Fruit fly (Drosophila melanogaster): ENCODE results near the gene Gale.

Gale gene

DNA sequence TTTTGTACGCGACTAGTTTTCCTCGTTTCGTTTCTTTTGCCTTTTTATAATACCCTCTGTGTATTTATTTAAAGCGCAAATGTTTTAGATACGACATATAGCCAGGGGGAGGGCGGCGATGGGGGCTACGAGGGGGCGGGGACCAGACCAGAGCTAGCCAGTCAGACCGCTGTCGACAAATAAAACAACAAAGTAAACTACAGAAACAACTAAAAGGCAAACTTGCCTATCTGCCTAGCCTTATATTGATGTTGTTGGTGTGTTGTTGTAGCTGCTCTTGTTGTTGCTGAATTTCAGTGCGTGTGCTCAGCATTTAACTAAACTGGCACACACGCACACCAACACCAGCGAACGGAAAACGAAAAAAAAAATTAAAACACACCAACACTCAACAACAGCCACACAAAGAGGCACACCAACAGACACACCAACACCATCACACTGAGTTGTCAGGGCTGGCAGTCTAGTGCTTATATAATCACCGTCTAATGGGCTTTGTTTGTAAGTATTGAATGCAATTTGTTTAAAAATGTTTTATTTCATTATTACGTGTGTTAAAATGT, 18.9 kb upstream of the Gale start:
- TF ChIP-seq psq (optimal IDR thresholded peaks at IDR 0.05) = no peak
- no peak for TF ChIP-seq Dll (optimal IDR thresholded peaks at IDR 0.05)

DNA sequence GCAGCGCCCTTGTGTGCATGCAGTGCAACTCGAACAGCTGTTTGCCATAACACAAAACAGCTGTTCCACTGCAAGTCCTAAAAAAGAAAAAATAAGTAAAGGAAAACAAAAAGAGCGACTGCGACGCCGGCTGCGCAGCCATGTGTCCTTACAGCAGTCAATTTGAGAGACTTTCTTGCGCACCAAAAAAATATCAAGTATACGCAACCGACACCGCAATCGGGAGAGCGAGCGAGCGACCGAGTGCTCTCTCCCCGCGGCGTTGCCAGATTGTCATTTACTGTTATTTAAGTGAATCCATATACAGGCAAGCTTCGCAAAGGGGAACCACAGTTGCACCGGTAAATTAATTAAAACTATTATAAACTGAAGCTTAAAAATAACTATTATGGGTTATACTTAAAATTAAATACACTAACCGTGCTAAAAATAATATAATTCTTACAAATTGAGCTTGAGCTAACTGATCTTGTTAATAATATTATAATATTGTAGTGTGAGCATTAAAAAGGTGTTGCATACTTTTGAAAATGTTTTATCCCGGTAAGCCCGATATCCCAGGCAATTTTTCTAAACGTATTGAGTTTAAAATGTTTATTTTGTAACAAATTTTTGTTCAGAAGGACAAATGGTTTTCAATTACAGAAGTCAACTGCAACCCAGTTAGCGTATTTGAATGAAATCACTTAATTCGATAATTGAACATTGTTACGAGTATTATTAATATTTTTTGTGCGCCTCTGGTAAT, 18.3 kb upstream of the Gale start:
- TF ChIP-seq Dll (optimal IDR thresholded peaks at IDR 0.05) (peak; percentile 3), pan (optimal IDR thresholded peaks at IDR 0.05) (no peak), psq (optimal IDR thresholded peaks at IDR 0.05) (no peak)

DNA sequence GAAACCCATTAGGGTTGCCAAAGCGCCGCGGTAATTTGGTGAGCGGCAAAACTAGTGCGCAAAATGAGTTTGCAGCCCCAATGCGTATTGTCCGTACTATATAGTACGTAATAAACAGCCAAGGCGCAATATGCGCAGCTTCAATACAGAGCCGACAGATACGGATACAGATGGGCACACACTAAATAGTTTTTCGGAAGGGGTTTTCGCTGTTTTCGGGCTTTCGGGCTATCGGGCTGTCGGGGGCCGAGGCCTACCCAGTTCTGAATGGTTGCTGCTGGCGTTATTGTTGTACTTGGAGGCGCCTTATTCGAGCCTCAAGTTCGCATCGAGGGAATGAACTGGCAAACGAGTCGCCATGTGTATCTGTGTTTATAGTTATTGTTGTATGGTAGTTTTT, 17.7 kb upstream of the Gale start:
- TF ChIP-seq EcR (GFP tag; optimal IDR thresholded peaks at IDR 0.05) = no peak
- TF ChIP-seq psq (optimal IDR thresholded peaks at IDR 0.05) = no peak
- TF ChIP-seq CG8478 (optimal IDR thresholded peaks at IDR 0.05) = no peak
- TF ChIP-seq Dll (optimal IDR thresholded peaks at IDR 0.05) = peak; percentile 5
- TF ChIP-seq usp (GFP tag; optimal IDR thresholded peaks at IDR 0.05) = no peak
- no peak for TF ChIP-seq pan (optimal IDR thresholded peaks at IDR 0.05)

DNA sequence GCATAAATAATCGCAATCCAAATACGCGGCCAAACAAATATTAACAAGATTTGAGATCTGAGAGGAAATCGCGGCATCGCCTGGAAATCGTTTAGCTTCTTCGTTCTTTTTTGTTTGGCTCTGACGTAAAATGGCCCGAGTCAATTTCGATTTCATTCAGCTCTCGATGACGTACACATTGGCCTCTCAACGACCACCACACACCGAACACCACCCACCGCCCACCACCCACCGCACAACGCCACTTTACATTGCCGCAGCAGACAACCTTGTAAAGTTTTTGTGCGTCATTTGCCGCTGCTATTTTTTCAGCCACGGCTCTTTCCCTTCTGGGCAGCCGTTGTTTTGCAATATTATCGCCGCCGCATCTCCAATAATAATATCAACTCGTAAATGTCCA, 16.3 kb upstream of the Gale start:
- no peak for TF ChIP-seq psq (optimal IDR thresholded peaks at IDR 0.05)
- no peak for TF ChIP-seq CG8478 (optimal IDR thresholded peaks at IDR 0.05)
- TF ChIP-seq Dll (optimal IDR thresholded peaks at IDR 0.05) = no peak
- no peak for TF ChIP-seq usp (GFP tag; optimal IDR thresholded peaks at IDR 0.05)
- no peak for TF ChIP-seq EcR (GFP tag; optimal IDR thresholded peaks at IDR 0.05)
- TF ChIP-seq pan (optimal IDR thresholded peaks at IDR 0.05) = no peak

DNA sequence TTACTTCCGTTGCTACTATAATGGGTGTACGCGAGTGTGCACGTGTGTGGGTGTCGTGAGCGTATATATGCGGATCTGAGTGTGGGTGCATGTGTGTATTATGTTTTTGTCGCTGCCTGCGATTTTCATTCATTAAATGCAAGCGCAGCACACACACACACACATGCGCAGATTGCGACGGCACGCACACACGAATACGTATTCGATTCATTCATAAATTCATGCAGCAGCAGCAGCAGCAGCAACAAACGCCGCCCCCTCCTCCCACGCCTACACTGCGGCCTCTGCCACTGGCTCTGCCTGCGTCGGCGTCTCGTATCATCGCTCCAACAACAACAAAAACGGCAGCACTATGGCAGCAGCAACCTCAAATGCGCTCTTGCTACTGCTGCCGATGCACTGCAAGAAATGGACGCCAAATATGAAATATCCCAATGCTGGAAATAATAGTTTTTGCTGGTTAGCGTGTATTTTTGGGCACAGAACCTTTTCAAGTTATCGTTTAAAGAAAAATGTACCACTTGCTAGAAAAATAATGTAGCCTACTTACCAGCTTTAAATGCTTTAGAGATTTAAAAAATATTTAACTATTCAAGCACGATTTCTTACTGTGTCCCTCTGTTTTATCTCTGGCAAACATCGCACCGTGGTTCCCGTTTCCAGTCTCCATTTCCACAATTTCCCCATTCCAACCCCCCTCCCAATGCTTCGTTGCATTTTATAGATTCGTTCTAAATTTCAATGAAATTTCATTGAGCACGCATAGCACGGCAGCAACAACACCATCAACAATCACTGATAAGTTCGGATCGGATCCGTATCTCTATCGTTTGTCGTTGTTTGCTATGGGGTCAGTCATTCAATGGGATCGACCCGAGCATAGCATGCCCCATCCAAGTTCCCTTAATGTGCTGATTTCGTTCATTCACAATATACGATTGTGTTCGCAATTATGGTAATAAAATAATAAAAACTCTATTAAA, 14.8 kb upstream of the Gale start:
- TF ChIP-seq psq (optimal IDR thresholded peaks at IDR 0.05) (no peak), Dll (optimal IDR thresholded peaks at IDR 0.05) (no peak), EcR (GFP tag; optimal IDR thresholded peaks at IDR 0.05) (no peak), usp (GFP tag; optimal IDR thresholded peaks at IDR 0.05) (no peak), pan (optimal IDR thresholded peaks at IDR 0.05) (no peak), CG8478 (optimal IDR thresholded peaks at IDR 0.05) (no peak)

DNA sequence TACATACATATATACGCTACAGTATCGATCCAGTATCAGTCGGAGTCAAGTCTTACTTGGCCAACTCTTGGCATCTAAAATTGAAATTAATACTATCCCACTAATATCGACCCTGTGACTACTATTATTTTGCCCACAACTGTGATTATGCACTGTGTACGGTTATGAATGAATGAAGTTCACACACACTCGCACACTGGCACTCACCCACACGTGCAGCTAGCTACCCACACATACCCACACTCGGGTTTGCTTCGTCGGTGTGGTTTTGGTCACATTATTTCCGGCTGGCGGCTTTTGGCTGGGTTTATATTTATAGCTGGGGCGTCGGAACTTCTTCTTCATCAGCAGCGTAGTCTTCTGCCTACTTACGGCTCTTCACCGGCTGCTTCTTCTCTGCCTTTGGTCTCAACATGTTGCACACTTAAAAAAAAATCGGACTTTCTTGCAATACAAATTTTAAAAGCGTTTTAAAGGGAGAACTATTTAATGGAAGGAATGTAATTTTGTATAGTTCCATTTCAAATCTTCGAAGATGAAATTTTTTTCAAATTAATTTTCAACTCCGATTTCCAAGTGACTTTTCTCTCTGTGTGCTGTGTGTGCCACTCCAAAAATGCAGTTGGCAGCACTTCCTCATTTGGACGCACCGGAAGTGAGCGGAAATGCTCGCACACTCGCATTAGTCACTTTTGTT, 13.9 kb upstream of the Gale start:
- TF ChIP-seq EcR (GFP tag; optimal IDR thresholded peaks at IDR 0.05) (no peak), pan (optimal IDR thresholded peaks at IDR 0.05) (no peak), psq (optimal IDR thresholded peaks at IDR 0.05) (no peak), usp (GFP tag; optimal IDR thresholded peaks at IDR 0.05) (no peak), Dll (optimal IDR thresholded peaks at IDR 0.05) (no peak), CG8478 (optimal IDR thresholded peaks at IDR 0.05) (no peak)

DNA sequence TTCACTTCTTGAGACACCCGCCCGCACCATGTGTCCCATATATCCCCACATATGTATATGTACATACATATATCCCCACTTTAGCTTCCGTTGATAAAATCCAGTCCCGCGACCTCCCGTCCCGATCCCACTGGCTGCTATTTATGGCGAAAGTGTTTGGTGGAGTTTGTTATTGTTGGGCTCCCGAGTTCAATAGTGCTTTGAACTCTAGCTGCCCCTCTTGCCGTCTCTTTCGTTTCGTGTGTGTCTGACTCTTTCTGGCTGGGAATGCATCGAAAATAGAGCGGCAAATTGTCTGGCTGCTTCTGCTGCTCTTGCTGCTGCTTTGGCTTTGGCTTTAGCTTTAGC, 13.4 kb upstream of the Gale start:
- TF ChIP-seq EcR (GFP tag; optimal IDR thresholded peaks at IDR 0.05) = peak in 1 of 2 experiments; percentile 87
- no peak for TF ChIP-seq psq (optimal IDR thresholded peaks at IDR 0.05)

DNA sequence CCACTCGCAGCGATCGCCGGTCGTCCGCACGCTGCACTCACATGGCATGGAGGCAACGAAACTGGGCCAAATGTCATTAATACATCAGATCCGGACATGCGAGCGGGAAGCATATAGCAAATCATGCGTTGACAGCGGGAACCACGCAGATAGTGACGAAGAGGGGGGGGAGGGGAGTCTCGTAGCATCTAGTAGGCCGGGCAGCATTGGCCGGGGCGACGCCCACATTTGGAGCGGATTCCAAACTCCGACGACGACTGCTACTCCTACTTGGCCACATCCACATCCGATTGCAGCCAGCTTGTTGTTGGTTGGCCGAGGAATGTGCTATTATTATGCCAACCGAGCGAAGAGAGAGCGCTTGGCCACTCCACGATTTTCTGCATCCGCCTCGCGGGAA, 12.8 kb upstream of the Gale start:
- TF ChIP-seq EcR (GFP tag; optimal IDR thresholded peaks at IDR 0.05) = no peak
- no peak for TF ChIP-seq usp (GFP tag; optimal IDR thresholded peaks at IDR 0.05)
- TF ChIP-seq psq (optimal IDR thresholded peaks at IDR 0.05) = no peak
- no peak for TF ChIP-seq CG8478 (optimal IDR thresholded peaks at IDR 0.05)

DNA sequence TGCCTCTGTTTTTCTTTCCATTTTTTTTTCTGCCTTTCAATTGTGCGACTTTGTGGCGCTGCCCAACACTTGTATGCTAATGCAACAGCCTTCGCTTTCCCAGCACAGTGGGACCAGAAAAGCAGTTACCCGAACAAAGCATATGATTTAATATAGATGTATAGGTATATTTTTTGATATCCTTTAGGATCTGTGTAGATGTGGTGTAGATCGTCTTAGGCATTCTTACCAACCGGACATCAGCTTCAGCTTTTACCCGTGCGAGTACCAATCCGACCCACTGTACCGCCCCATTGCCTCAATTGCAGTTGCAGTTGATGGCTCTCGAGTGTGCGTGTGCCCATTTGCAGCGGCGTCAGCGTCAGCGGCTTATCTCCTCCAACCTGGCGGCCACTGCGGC, 11.9 kb upstream of the Gale start:
- TF ChIP-seq usp (GFP tag; optimal IDR thresholded peaks at IDR 0.05) (no peak), psq (optimal IDR thresholded peaks at IDR 0.05) (no peak), CG8478 (optimal IDR thresholded peaks at IDR 0.05) (no peak), Dll (optimal IDR thresholded peaks at IDR 0.05) (no peak), pan (optimal IDR thresholded peaks at IDR 0.05) (no peak), EcR (GFP tag; optimal IDR thresholded peaks at IDR 0.05) (no peak)

DNA sequence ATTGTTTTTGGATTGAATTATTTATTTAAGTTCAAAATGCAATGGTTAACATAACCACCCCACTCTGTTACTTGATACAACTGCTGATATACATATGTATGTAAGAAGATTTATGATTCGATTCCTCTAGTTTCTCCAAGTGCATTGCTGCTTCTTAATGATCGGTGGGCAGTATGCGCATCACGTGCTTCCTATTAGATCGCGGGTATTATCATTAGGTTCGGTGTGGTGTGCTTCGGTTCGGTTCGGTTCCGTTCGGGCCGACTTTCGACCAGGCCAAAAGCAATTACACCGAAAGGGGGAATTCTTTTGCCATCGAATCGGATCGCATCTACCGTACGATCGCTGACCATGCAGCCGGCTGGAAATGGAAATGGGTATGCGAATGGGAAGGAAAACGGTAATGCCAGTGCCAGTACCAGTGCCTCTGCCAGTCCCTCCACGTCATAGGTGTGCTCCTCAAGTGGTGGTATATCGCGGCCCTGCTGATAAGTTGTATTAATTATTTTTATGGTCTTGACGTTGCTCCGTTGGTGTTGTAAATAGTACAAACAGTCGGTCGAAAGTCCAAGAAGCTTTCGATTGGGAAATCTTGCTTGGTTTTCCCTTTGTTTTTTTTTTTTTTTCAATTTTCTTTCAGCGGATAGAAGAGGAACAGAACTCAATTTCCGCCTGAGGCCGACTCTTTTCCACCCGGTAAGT, 10.9 kb upstream of the Gale start:
- no peak for TF ChIP-seq pan (optimal IDR thresholded peaks at IDR 0.05)
- TF ChIP-seq Dll (optimal IDR thresholded peaks at IDR 0.05) = no peak
- no peak for TF ChIP-seq EcR (GFP tag; optimal IDR thresholded peaks at IDR 0.05)
- no peak for TF ChIP-seq CG8478 (optimal IDR thresholded peaks at IDR 0.05)
- TF ChIP-seq usp (GFP tag; optimal IDR thresholded peaks at IDR 0.05) = no peak
- TF ChIP-seq psq (optimal IDR thresholded peaks at IDR 0.05) = no peak

DNA sequence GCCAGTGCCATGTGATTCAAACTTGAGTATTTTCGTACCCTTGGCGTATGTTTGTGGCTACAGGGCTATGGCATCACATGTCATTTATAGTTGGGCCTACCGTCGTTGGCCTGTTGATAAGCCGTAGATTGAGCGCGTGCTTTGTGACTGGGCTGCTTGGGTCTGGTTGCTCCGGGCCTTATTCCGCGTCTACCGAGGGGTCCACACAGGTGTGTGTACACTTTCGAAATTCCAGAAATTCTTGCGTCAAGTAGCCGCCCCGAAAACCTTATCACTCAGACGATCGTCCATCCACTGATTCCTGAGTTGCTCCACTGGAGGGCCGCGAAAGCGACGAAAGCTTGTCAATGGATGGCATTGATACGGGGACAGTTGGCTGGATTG, 10.3 kb upstream of the Gale start:
- TF ChIP-seq Dll (optimal IDR thresholded peaks at IDR 0.05) (no peak), pan (optimal IDR thresholded peaks at IDR 0.05) (no peak), CG8478 (optimal IDR thresholded peaks at IDR 0.05) (no peak), usp (GFP tag; optimal IDR thresholded peaks at IDR 0.05) (no peak), EcR (GFP tag; optimal IDR thresholded peaks at IDR 0.05) (no peak), psq (optimal IDR thresholded peaks at IDR 0.05) (no peak)

All from whole organism.